Fruit fly (Drosophila melanogaster) whole organism, embryonic: Measurements from ENCODE around the gene dah.

Experiments
- ATbp ChIP-seq: fragments of 200-800 bp; sonication (Bioruptor generic); optimal IDR thresholded peaks from 2 replicates; lab custom pipeline; 2017; ENCODE audit warnings: missing biosample characterization, mild to moderate bottlenecking, missing genetic modification characterization, missing genetic modification reagents
- Blimp-1 ChIP-seq: fragments of 200-800 bp; sonication (Bioruptor generic); optimal IDR thresholded peaks from 3 replicates; lab custom pipeline; 2018; ENCODE audit warnings: missing biosample characterization, missing genetic modification characterization, mild to moderate bottlenecking, moderate library complexity, missing genetic modification reagents
- Bteb2 ChIP-seq: fragments of 200-800 bp; sonication (Bioruptor generic); optimal IDR thresholded peaks from 2 replicates; lab custom pipeline; 2016; ENCODE audit warnings: missing biosample characterization, missing genetic modification characterization
- CG10209 ChIP-seq: fragments of 200-800 bp; sonication (Bioruptor generic); optimal IDR thresholded peaks from 3 replicates; lab custom pipeline; 2017; ENCODE audit warnings: missing biosample characterization, mild to moderate bottlenecking, missing genetic modification characterization, missing genetic modification reagents
- CG10366 ChIP-seq: fragments of 200-800 bp; sonication (Bioruptor generic); IDR thresholded peaks from 2 replicates; pipeline ENCODE4 v1.3.6; 2022; ENCODE audit warnings: missing biosample characterization, missing genetic modification characterization
- CG10959 ChIP-seq: fragments of 200-800 bp; sonication (Bioruptor generic); IDR thresholded peaks from 2 replicates; pipeline ENCODE4 v1.3.6; 2022; ENCODE audit warnings: missing biosample characterization, missing genetic modification characterization
- CG11456 ChIP-seq: fragments of 200-800 bp; sonication (Bioruptor generic); IDR thresholded peaks from 3 replicates; pipeline ENCODE4 v1.3.6; 2022; ENCODE audit warnings: missing biosample characterization, missing genetic modification characterization
- CG12155 ChIP-seq: fragments of 200-800 bp; sonication (Bioruptor generic); optimal IDR thresholded peaks from 3 replicates; lab custom pipeline; 2016; ENCODE audit warnings: missing biosample characterization, missing genetic modification characterization
- CG14860 ChIP-seq: fragments of 200-800 bp; sonication (Bioruptor generic); IDR thresholded peaks from 3 replicates; pipeline ENCODE4 v1.3.6; 2022; ENCODE audit warnings: missing biosample characterization, missing genetic modification characterization; ENCODE audit not compliant: partially characterized antibody
- CG16815 ChIP-seq: fragments of 200-800 bp; sonication (Bioruptor generic); optimal IDR thresholded peaks from 3 replicates; lab custom pipeline; 2017; ENCODE audit warnings: missing biosample characterization, mild to moderate bottlenecking, missing genetic modification characterization
- CG30431 ChIP-seq: fragments of 200-800 bp; sonication (Bioruptor generic); optimal IDR thresholded peaks from 2 replicates; lab custom pipeline; 2017; ENCODE audit warnings: missing biosample characterization, missing genetic modification characterization
- CG31388 ChIP-seq: fragments of 200-800 bp; sonication (Bioruptor generic); optimal IDR thresholded peaks from 2 replicates; lab custom pipeline; 2016; ENCODE audit warnings: missing biosample characterization, missing genetic modification characterization
- CG3281 ChIP-seq: fragments of 200-800 bp; sonication (Bioruptor generic); optimal IDR thresholded peaks from 3 replicates; lab custom pipeline; 2017; ENCODE audit warnings: missing biosample characterization, mild to moderate bottlenecking, missing genetic modification characterization
- CG34224 ChIP-seq: fragments of 200-800 bp; sonication (Bioruptor generic); IDR thresholded peaks from 3 replicates; pipeline ENCODE4 v1.3.6; 2022; ENCODE audit warnings: missing biosample characterization, missing genetic modification characterization; ENCODE audit not compliant: partially characterized antibody
- CG4617 ChIP-seq: fragments of 200-800 bp; sonication (Bioruptor generic); optimal IDR thresholded peaks from 3 replicates; lab custom pipeline; 2016; ENCODE audit warnings: missing biosample characterization, missing genetic modification characterization, borderline replicate concordance
- CG7987 ChIP-seq: fragments of 200-800 bp; sonication (Bioruptor generic); optimal IDR thresholded peaks from 2 replicates; lab custom pipeline; 2018; ENCODE audit warnings: missing biosample characterization, mild to moderate bottlenecking, missing genetic modification characterization, moderate library complexity
- D ChIP-seq, 2 experiments: fragments of 200-800 bp in 1 of 2; fragments of >200 bp in 1 of 2; sonication (Bioruptor generic) in 1 of 2; optimal IDR thresholded peaks; 2 replicates in 1 of 2; 3 replicates in 1 of 2; lab custom pipeline; 2017; ENCODE audit warnings: mild to moderate bottlenecking in 1 of 2, missing biosample characterization in 1 of 2, missing genetic modification characterization in 1 of 2, missing genetic modification reagents in 1 of 2
- Dad ChIP-seq: fragments of 200-800 bp; sonication (Bioruptor generic); optimal IDR thresholded peaks from 3 replicates; lab custom pipeline; 2016; ENCODE audit warnings: missing biosample characterization, missing genetic modification characterization
- Dip2 ChIP-seq: fragments of 200-800 bp; sonication (Bioruptor generic); IDR thresholded peaks from 2 replicates; pipeline ENCODE4 v1.3.6; 2022; ENCODE audit warnings: missing biosample characterization, missing genetic modification characterization
- Eip74EF ChIP-seq, 2 experiments: fragments of 200-800 bp in 1 of 2; fragments of >200 bp in 1 of 2; sonication (Bioruptor generic) in 1 of 2; optimal IDR thresholded peaks; 2 replicates each; lab custom pipeline; 2017 to 2019; ENCODE audit warnings: missing biosample characterization in 2 of 2, missing genetic modification characterization in 2 of 2, mild to moderate bottlenecking in 1 of 2, moderate library complexity in 1 of 2
- Elba2 ChIP-seq: fragments of 200-800 bp; sonication (Bioruptor generic); optimal IDR thresholded peaks from 3 replicates; lab custom pipeline; 2016; ENCODE audit warnings: missing biosample characterization, missing genetic modification characterization
- H15 ChIP-seq: fragments of 200-800 bp; sonication (Bioruptor generic); IDR thresholded peaks from 3 replicates; pipeline ENCODE4 v1.3.6; 2022; ENCODE audit warnings: missing biosample characterization, missing genetic modification characterization
- Hand ChIP-seq: fragments of 200-800 bp; sonication (Bioruptor generic); optimal IDR thresholded peaks from 2 replicates; lab custom pipeline; 2017; ENCODE audit warnings: mild to moderate bottlenecking, missing biosample characterization, missing genetic modification reagents, missing genetic modification characterization
- Hmx ChIP-seq: fragments of 200-800 bp; sonication (Bioruptor generic); optimal IDR thresholded peaks from 2 replicates; lab custom pipeline; 2016; ENCODE audit warnings: missing biosample characterization, missing genetic modification characterization
- Hr78 ChIP-seq, 2 experiments: fragments of 200-800 bp in 1 of 2; fragments of >200 bp in 1 of 2; sonication (Bioruptor generic) in 1 of 2; optimal IDR thresholded peaks; 2 replicates each; lab custom pipeline; 2017 to 2019; ENCODE audit warnings: missing biosample characterization in 2 of 2, missing genetic modification characterization in 2 of 2, mild to moderate bottlenecking in 1 of 2, moderate library complexity in 1 of 2
- Lhr ChIP-seq: fragments of 200-800 bp; sonication (Bioruptor generic); optimal IDR thresholded peaks from 3 replicates; lab custom pipeline; 2017; ENCODE audit warnings: mild to moderate bottlenecking, missing biosample characterization, missing genetic modification reagents, missing genetic modification characterization
- Oaz ChIP-seq: fragments of 200-800 bp; sonication (Bioruptor generic); IDR thresholded peaks from 2 replicates; pipeline ENCODE4 v1.3.6; 2022; ENCODE audit warnings: missing biosample characterization, missing genetic modification characterization
- Side ChIP-seq: fragments of 200-800 bp; sonication (Bioruptor generic); optimal IDR thresholded peaks from 2 replicates; lab custom pipeline; 2016; ENCODE audit warnings: missing biosample characterization, missing genetic modification characterization
- Sin3A ChIP-seq: fragments of >200 bp; optimal IDR thresholded peaks from 2 replicates; lab custom pipeline; 2018
- Ssrp ChIP-seq: fragments of 200-800 bp; sonication (Bioruptor generic); optimal IDR thresholded peaks from 2 replicates; lab custom pipeline; 2018; ENCODE audit warnings: missing biosample characterization, mild to moderate bottlenecking, missing genetic modification characterization, moderate library complexity
- Taf1 ChIP-seq: fragments of 200-800 bp; sonication (Bioruptor generic); IDR thresholded peaks from 2 replicates; pipeline ENCODE4 v1.3.6; 2022; ENCODE audit warnings: missing biosample characterization, missing genetic modification characterization
- ab ChIP-seq: fragments of 200-800 bp; sonication (Bioruptor generic); optimal IDR thresholded peaks from 2 replicates; lab custom pipeline; 2016; ENCODE audit warnings: missing biosample characterization, missing genetic modification characterization
- ato ChIP-seq: fragments of 200-800 bp; sonication (Bioruptor generic); IDR thresholded peaks from 2 replicates; pipeline ENCODE4 v1.3.6; 2022; ENCODE audit warnings: missing biosample characterization, missing genetic modification characterization; ENCODE audit not compliant: partially characterized antibody
- chif ChIP-seq, 2 experiments: fragments of 200-800 bp; sonication (Bioruptor generic); optimal IDR thresholded peaks; 3 replicates each; lab custom pipeline; 2016; ENCODE audit warnings: missing biosample characterization in 2 of 2, missing genetic modification characterization in 2 of 2
- crp ChIP-seq, 2 experiments: fragments of 200-800 bp; sonication (Bioruptor generic); optimal IDR thresholded peaks; 2 replicates in 1 of 2; 3 replicates in 1 of 2; lab custom pipeline; 2017; ENCODE audit warnings: missing biosample characterization in 2 of 2, missing genetic modification characterization in 2 of 2, mild to moderate bottlenecking in 1 of 2, moderate library complexity in 1 of 2
- dmrt99B ChIP-seq: fragments of 200-800 bp; sonication (Bioruptor generic); optimal IDR thresholded peaks from 2 replicates; lab custom pipeline; 2018; ENCODE audit warnings: missing biosample characterization, mild to moderate bottlenecking, missing genetic modification characterization, moderate library complexity
- dysf ChIP-seq: fragments of 200-800 bp; sonication (Bioruptor generic); IDR thresholded peaks from 3 replicates; pipeline ENCODE4 v1.3.6; 2022; ENCODE audit warnings: missing biosample characterization, missing genetic modification characterization
- en ChIP-seq: fragments of 200-800 bp; sonication (Bioruptor generic); optimal IDR thresholded peaks from 2 replicates; lab custom pipeline; 2016; ENCODE audit warnings: missing biosample characterization, missing genetic modification characterization
- fd64A ChIP-seq: fragments of 200-800 bp; sonication (Bioruptor generic); optimal IDR thresholded peaks from 3 replicates; lab custom pipeline; 2018; ENCODE audit warnings: missing biosample characterization, mild to moderate bottlenecking, missing genetic modification characterization
- grau ChIP-seq: fragments of 200-800 bp; optimal IDR thresholded peaks from 3 replicates; lab custom pipeline; 2019; ENCODE audit warnings: missing biosample characterization, mild to moderate bottlenecking, missing genetic modification characterization, moderate library complexity
- hbn ChIP-seq: fragments of 200-800 bp; sonication (Bioruptor generic); IDR thresholded peaks from 2 replicates; pipeline ENCODE4 v1.3.6; 2022; ENCODE audit warnings: missing biosample characterization, missing genetic modification characterization; ENCODE audit not compliant: partially characterized antibody
- kni ChIP-seq: fragments of 200-800 bp; sonication (Bioruptor generic); optimal IDR thresholded peaks from 3 replicates; lab custom pipeline; 2017; ENCODE audit warnings: mild to moderate bottlenecking, missing biosample characterization, missing genetic modification reagents, missing genetic modification characterization
- lilli ChIP-seq: fragments of 200-800 bp; sonication (Bioruptor generic); optimal IDR thresholded peaks from 3 replicates; lab custom pipeline; 2016; ENCODE audit warnings: missing biosample characterization, missing genetic modification characterization
- p53 ChIP-seq: fragments of 200-800 bp; sonication (Bioruptor generic); optimal IDR thresholded peaks from 2 replicates; lab custom pipeline; 2016; ENCODE audit warnings: missing biosample characterization, missing genetic modification characterization
- ranshi ChIP-seq: fragments of 200-800 bp; sonication (Bioruptor generic); IDR thresholded peaks from 2 replicates; pipeline ENCODE4 v1.3.6; 2022; ENCODE audit warnings: missing biosample characterization, missing genetic modification characterization
- sim ChIP-seq: fragments of 200-800 bp; sonication (Bioruptor generic); IDR thresholded peaks from 2 replicates; pipeline ENCODE4 v1.3.6; 2022; ENCODE audit warnings: missing biosample characterization, missing genetic modification characterization
- slbo ChIP-seq: fragments of 200-800 bp; sonication (Bioruptor generic); IDR thresholded peaks from 2 replicates; pipeline ENCODE4 v1.3.6; 2022; ENCODE audit warnings: missing biosample characterization, missing genetic modification characterization
- twi ChIP-seq: fragments of 200-800 bp; optimal IDR thresholded peaks from 2 replicates; lab custom pipeline; 2019; ENCODE audit warnings: missing biosample characterization, mild to moderate bottlenecking, missing genetic modification characterization, moderate library complexity
- wdn ChIP-seq: fragments of 200-800 bp; sonication (Bioruptor generic); IDR thresholded peaks from 2 replicates; pipeline ENCODE4 v1.3.6; 2022; ENCODE audit warnings: missing biosample characterization, missing genetic modification characterization
- wek ChIP-seq: fragments of 200-800 bp; sonication (Bioruptor generic); optimal IDR thresholded peaks from 3 replicates; lab custom pipeline; 2018; ENCODE audit warnings: missing biosample characterization, mild to moderate bottlenecking, missing genetic modification characterization, moderate library complexity

dah gene

dm6 chrX:15319290-15319689 is 8.9 kb upstream of the dah start, which contains the start of gene Top1 (continued):
- TF ChIP-seq ranshi (GFP tag; lab: Robert Waterston, UW) (peak; percentile 47; the same call in 1 of the 2 replicates), CG4617 (GFP tag; lab: Kevin White, UChicago) (peak; percentile 27), Ssrp (tag; lab: Kevin White, UChicago) (no peak), twi (no peak), wek (peak; percentile 50), CG7987 (GFP tag; lab: Kevin White, UChicago) (peak; percentile 39), CG34224 (GFP tag; lab: Robert Waterston, UW) (peak; percentile 96), Dad (GFP tag; lab: Kevin White, UChicago) (peak; percentile 58), dysf (GFP tag; lab: Robert Waterston, UW) (peak; percentile 32; the same call in 1 of the 3 replicates), lilli (GFP tag; lab: Kevin White, UChicago) (peak; percentile 38), Side (GFP tag; lab: Kevin White, UChicago) (peak; percentile 48), Dip2 (no peak), ab (GFP tag; lab: Kevin White, UChicago) (no peak), CG10209 (GFP tag; lab: Kevin White, UChicago) (no peak), Hmx (GFP tag; lab: Kevin White, UChicago) (no peak), D (optimal IDR thresholded peaks at IDR 0.05; lab: Kevin White, UChicago) (no peak), D (GFP tag; optimal IDR thresholded peaks at IDR 0.05; lab: Kevin White, UChicago) (no peak), Hr78 (GFP tag; optimal IDR thresholded peaks at IDR 0.05; lab: Kevin White, UChicago) (no peak), Blimp-1 (GFP tag; lab: Kevin White, UChicago) (no peak), CG12155 (peak; percentile 26), CG31388 (GFP tag; lab: Kevin White, UChicago) (no peak), Elba2 (GFP tag; lab: Kevin White, UChicago) (no peak), Bteb2 (no peak), CG10959 (GFP tag; lab: Robert Waterston, UW) (no peak), en (GFP tag; lab: Kevin White, UChicago) (no peak), dmrt99B (tag; lab: Kevin White, UChicago) (no peak), ato (GFP tag; lab: Robert Waterston, UW) (peak; percentile 97), CG10366 (GFP tag; lab: Robert Waterston, UW) (no peak), Oaz (no peak), slbo (GFP tag; lab: Robert Waterston, UW) (peak; percentile 63), CG30431 (GFP tag; lab: Kevin White, UChicago) (no peak), wdn (GFP tag; lab: Robert Waterston, UW) (no peak), CG3281 (GFP tag; lab: Kevin White, UChicago) (no peak), hbn (GFP tag; lab: Robert Waterston, UW) (peak; percentile 95), Hand (GFP tag; lab: Kevin White, UChicago) (no peak), H15 (GFP tag; lab: Robert Waterston, UW) (0 out of 3 replicates have a peak, but pooled peaks have one; percentile 16), chif (GFP tag; optimal IDR thresholded peaks at IDR 0.05; lab: Kevin White, UChicago) (peak in 1 of 2 experiments; percentile 9), crp (GFP tag; optimal IDR thresholded peaks at IDR 0.05; lab: Kevin White, UChicago) (peak in 1 of 2 experiments; percentile 7), Lhr (GFP tag; lab: Kevin White, UChicago) (peak; percentile 16), fd64A (GFP tag; lab: Kevin White, UChicago) (no peak), CG14860 (GFP tag; lab: Robert Waterston, UW) (peak; percentile 94), grau (tag; lab: Kevin White, UChicago) (peak; percentile 26), CG16815 (GFP tag; lab: Kevin White, UChicago) (no peak), kni (GFP tag; lab: Kevin White, UChicago) (no peak), Taf1 (GFP tag; lab: Robert Waterston, UW) (no peak), sim (GFP tag; lab: Robert Waterston, UW) (no peak), ATbp (no peak), Sin3A (lab: Kevin White, UChicago) (peak; percentile 30), p53 (GFP tag; lab: Kevin White, UChicago) (no peak), Eip74EF (GFP tag; optimal IDR thresholded peaks at IDR 0.05; lab: Kevin White, UChicago) (no peak), CG11456 (GFP tag; lab: Robert Waterston, UW) (0 out of 3 replicates have a peak, but pooled peaks have one; percentile 57)
